Worm (Caenorhabditis elegans) whole organism, early embryonic: Measurements from ENCODE around the gene fbxa-83.

ENCODE experiments used
- ama-1 ChIP-seq: fragments of 150-350 bp; optimal IDR thresholded peaks from 2 replicates; lab custom pipeline; 2014
- scrt-1 ChIP-seq: fragments of 200-800 bp; sonication (Bioruptor generic); IDR thresholded peaks from 2 replicates; pipeline ENCODE4 v1.3.6; 2022; ENCODE audit warnings: missing genetic modification characterization, missing compliant biosample characterization

ce11 chrIV:14334359-14334758 is 8.2 kb upstream of the fbxa-83 start, which contains the start of gene Y67A10A.3:
- TF ChIP-seq ama-1 (lab: Kevin White, UChicago) (no peak), scrt-1 (GFP tag; lab: Robert Waterston, UW) (no peak)
